Fruit fly (Drosophila melanogaster) whole organism, adult: ENCODE measurements around the gene SLIRP2.

Experiments used
- CG12768 ChIP-seq: fragments of 200-800 bp; sonication (Bioruptor generic); optimal IDR thresholded peaks from 2 replicates; lab custom pipeline; 2017; ENCODE audit warnings: missing biosample characterization, missing genetic modification characterization, mild to moderate bottlenecking, moderate library complexity, missing genetic modification reagents
- CG14711 ChIP-seq: fragments of 200-800 bp; sonication (Bioruptor generic); optimal IDR thresholded peaks from 2 replicates; lab custom pipeline; 2018; ENCODE audit warnings: missing biosample characterization, mild to moderate bottlenecking, missing genetic modification characterization, moderate library complexity
- CG7045 ChIP-seq: fragments of 200-800 bp; sonication (Bioruptor generic); optimal IDR thresholded peaks from 2 replicates; lab custom pipeline; 2017; ENCODE audit warnings: missing biosample characterization, mild to moderate bottlenecking, missing genetic modification characterization
- CG7101 ChIP-seq: fragments of 200-800 bp; sonication (Bioruptor generic); optimal IDR thresholded peaks from 2 replicates; lab custom pipeline; 2018; ENCODE audit warnings: missing biosample characterization, mild to moderate bottlenecking, missing genetic modification characterization, moderate library complexity
- bab1 ChIP-seq: fragments of 200-800 bp; sonication (Bioruptor generic); optimal IDR thresholded peaks from 3 replicates; lab custom pipeline; 2019; ENCODE audit warnings: missing biosample characterization, mild to moderate bottlenecking, missing genetic modification characterization, moderate library complexity
- cic ChIP-seq: fragments of 200-800 bp; sonication (Bioruptor generic); optimal IDR thresholded peaks from 2 replicates; lab custom pipeline; 2017; ENCODE audit warnings: missing biosample characterization, mild to moderate bottlenecking, missing genetic modification characterization, moderate library complexity
- kay ChIP-seq: fragments of 200-800 bp; sonication (Bioruptor generic); peaks from one replicate; lab custom pipeline; 2016; ENCODE audit warnings: missing biosample characterization, missing genetic modification characterization, borderline replicate concordance
- ovo ChIP-seq: fragments of 200-800 bp; sonication (Bioruptor generic); optimal IDR thresholded peaks from 2 replicates; lab custom pipeline; 2016; ENCODE audit warnings: missing biosample characterization, missing genetic modification characterization
- pad ChIP-seq: fragments of 200-800 bp; sonication (Bioruptor generic); optimal IDR thresholded peaks from 3 replicates; lab custom pipeline; 2017; ENCODE audit warnings: missing biosample characterization, missing genetic modification characterization, mild to moderate bottlenecking, moderate library complexity, missing genetic modification reagents
- tj ChIP-seq: fragments of 200-800 bp; sonication (Bioruptor generic); optimal IDR thresholded peaks from 3 replicates; lab custom pipeline; 2017; ENCODE audit warnings: missing biosample characterization, mild to moderate bottlenecking, missing genetic modification characterization, moderate library complexity
- toe ChIP-seq: fragments of 200-800 bp; sonication (Bioruptor generic); optimal IDR thresholded peaks from 2 replicates; lab custom pipeline; 2016; ENCODE audit warnings: missing biosample characterization, missing genetic modification characterization

SLIRP2 gene

dm6 chr3R:8700660-8701059 lies 49.8 kb downstream of the SLIRP2 start:
- no peak for TF ChIP-seq CG14711 (tag; lab: Kevin White, UChicago)
- TF ChIP-seq CG7045 = no peak
- no peak for TF ChIP-seq kay
- no peak for TF ChIP-seq CG7101 (tag; lab: Kevin White, UChicago)
- no peak for TF ChIP-seq toe (GFP tag; lab: Kevin White, UChicago)
- no peak for TF ChIP-seq bab1 (GFP tag; lab: Kevin White, UChicago)
- TF ChIP-seq tj (GFP tag; lab: Kevin White, UChicago) = no peak
- TF ChIP-seq cic = no peak
- TF ChIP-seq pad (GFP tag; lab: Kevin White, UChicago) = no peak
- TF ChIP-seq CG12768 = no peak
- TF ChIP-seq ovo (GFP tag; lab: Kevin White, UChicago) = no peak
